Worm (Caenorhabditis elegans): Measurements from ENCODE around the gene irld-25.

DNA sequence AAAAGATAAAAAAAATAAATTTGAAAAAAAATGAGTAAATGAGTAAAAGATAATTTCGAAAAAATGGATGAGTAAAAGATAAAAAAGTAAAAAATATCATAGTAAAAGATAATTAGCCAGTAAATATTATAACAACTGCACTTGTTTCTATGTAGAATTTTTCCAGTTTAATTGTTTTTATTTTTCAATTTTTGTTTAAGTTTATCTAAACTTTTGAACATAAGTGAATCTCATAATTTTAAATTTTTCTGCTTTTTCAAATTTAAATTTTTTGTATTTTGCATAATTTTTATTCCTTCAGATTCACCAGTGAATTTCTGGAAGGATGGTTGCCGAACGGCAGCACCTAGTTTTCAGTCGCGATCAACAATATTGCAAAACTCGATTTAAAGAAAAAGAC is 19.8 kb downstream of the irld-25 start, which contains the start of gene chil-12:
- TF ChIP-seq egl-27 (tag; optimal IDR thresholded peaks at IDR 0.05) = no peak
- no peak for TF ChIP-seq lin-1 (GFP tag; IDR thresholded peaks at IDR 0.05)
- no peak for TF ChIP-seq Y105C5A.15 (GFP tag; IDR thresholded peaks at IDR 0.05)
- no peak for TF ChIP-seq unc-39 (tag; optimal IDR thresholded peaks at IDR 0.05)
- TF ChIP-seq daf-19 (GFP tag; conservative IDR thresholded peaks at IDR 0.05) = no peak
- no peak for TF ChIP-seq ZK546.5 (tag; optimal IDR thresholded peaks at IDR 0.05)
- TF ChIP-seq nhr-11 (tag; optimal IDR thresholded peaks at IDR 0.05) = no peak
- no peak for TF ChIP-seq ama-1 (optimal IDR thresholded peaks at IDR 0.05)
- no peak for TF ChIP-seq lin-39 (tag; optimal IDR thresholded peaks at IDR 0.05)
- no peak for TF ChIP-seq unc-130 (GFP tag; optimal IDR thresholded peaks at IDR 0.05)
- TF ChIP-seq lin-15B (tag; optimal IDR thresholded peaks at IDR 0.05) = no peak
- no peak for TF ChIP-seq nhr-102 (tag; optimal IDR thresholded peaks at IDR 0.05)
